Fruit fly (Drosophila melanogaster) whole organism, prepupa: ENCODE measurements around the gene Grip75.

Experiments
- CG10631 ChIP-seq: fragments of 200-800 bp; sonication (Bioruptor generic); optimal IDR thresholded peaks from 2 replicates; lab custom pipeline; 2016; ENCODE audit warnings: missing biosample characterization, missing genetic modification characterization
- CG10669 ChIP-seq: fragments of 200-800 bp; sonication (Bioruptor generic); optimal IDR thresholded peaks from 3 replicates; lab custom pipeline; 2018; ENCODE audit warnings: missing biosample characterization, mild to moderate bottlenecking, missing genetic modification characterization, moderate library complexity
- CG11294 ChIP-seq: fragments of 200-800 bp; sonication (Bioruptor generic); IDR thresholded peaks from 2 replicates; pipeline ENCODE4 v1.3.6; 2022; ENCODE audit warnings: missing biosample characterization, missing genetic modification characterization
- CG11762 ChIP-seq: fragments of 200-800 bp; sonication (Bioruptor generic); optimal IDR thresholded peaks from 3 replicates; lab custom pipeline; 2016; ENCODE audit warnings: missing biosample characterization, missing genetic modification characterization; ENCODE audit not compliant: insufficient read depth
- CG11902 ChIP-seq: fragments of 200-800 bp; sonication (Bioruptor generic); optimal IDR thresholded peaks from 3 replicates; lab custom pipeline; 2016; ENCODE audit warnings: missing biosample characterization, missing genetic modification characterization
- CG1621 ChIP-seq: fragments of 200-800 bp; sonication (Bioruptor generic); optimal IDR thresholded peaks from 3 replicates; lab custom pipeline; 2018; ENCODE audit warnings: missing biosample characterization, mild to moderate bottlenecking, missing genetic modification characterization
- CG3032 ChIP-seq: fragments of 200-800 bp; optimal IDR thresholded peaks from 2 replicates; lab custom pipeline; 2019; ENCODE audit warnings: missing biosample characterization, mild to moderate bottlenecking, missing genetic modification characterization, moderate library complexity
- CG31627 ChIP-seq: fragments of 200-800 bp; sonication (Bioruptor generic); optimal IDR thresholded peaks from 3 replicates; lab custom pipeline; 2016; ENCODE audit warnings: missing biosample characterization, missing genetic modification characterization
- CG34406 ChIP-seq: fragments of 200-800 bp; sonication (Bioruptor generic); optimal IDR thresholded peaks from 3 replicates; lab custom pipeline; 2016; ENCODE audit warnings: missing biosample characterization, missing genetic modification characterization
- CG3919 ChIP-seq: fragments of 200-800 bp; sonication (Bioruptor generic); optimal IDR thresholded peaks from 3 replicates; lab custom pipeline; 2016; ENCODE audit warnings: missing biosample characterization, missing genetic modification characterization
- CG4318 ChIP-seq: fragments of 200-800 bp; sonication (Bioruptor generic); optimal IDR thresholded peaks from 3 replicates; lab custom pipeline; 2017; ENCODE audit warnings: missing biosample characterization, mild to moderate bottlenecking, missing genetic modification characterization
- CG6163 ChIP-seq: fragments of 200-800 bp; sonication (Bioruptor generic); IDR thresholded peaks from 3 replicates; pipeline ENCODE4 v1.3.6; 2022; ENCODE audit warnings: missing biosample characterization, missing genetic modification characterization
- CG6276 ChIP-seq: fragments of 200-800 bp; sonication (Bioruptor generic); optimal IDR thresholded peaks from 2 replicates; lab custom pipeline; 2017; ENCODE audit warnings: missing biosample characterization, mild to moderate bottlenecking, missing genetic modification characterization
- CG6792 ChIP-seq: fragments of 200-800 bp; sonication (Bioruptor generic); optimal IDR thresholded peaks from 3 replicates; lab custom pipeline; 2016; ENCODE audit warnings: missing biosample characterization, missing genetic modification characterization
- Eip78C ChIP-seq: fragments of 200-800 bp; sonication (Bioruptor generic); peaks from one replicate; lab custom pipeline; 2016; ENCODE audit warnings: missing biosample characterization, missing genetic modification characterization
- Eip93F ChIP-seq: fragments of 200-800 bp; sonication (Bioruptor generic); optimal IDR thresholded peaks from 2 replicates; lab custom pipeline; 2016; ENCODE audit warnings: missing biosample characterization, mild to moderate bottlenecking, missing genetic modification characterization
- Ets96B ChIP-seq: fragments of 200-800 bp; optimal IDR thresholded peaks from 2 replicates; lab custom pipeline; 2019; ENCODE audit warnings: missing biosample characterization, mild to moderate bottlenecking, missing genetic modification characterization, moderate library complexity
- Gug ChIP-seq: fragments of 200-800 bp; sonication (Bioruptor generic); IDR thresholded peaks from 2 replicates; pipeline ENCODE4 v1.3.6; 2022; ENCODE audit warnings: missing biosample characterization, missing genetic modification characterization
- Hr38 ChIP-seq: sonication (Bioruptor generic); optimal IDR thresholded peaks from 2 replicates; lab custom pipeline; 2016; ENCODE audit warnings: missing biosample characterization, missing genetic modification characterization
- Hr39 ChIP-seq: fragments of 200-800 bp; sonication (Bioruptor generic); optimal IDR thresholded peaks from 2 replicates; lab custom pipeline; 2016; ENCODE audit warnings: missing biosample characterization, missing genetic modification characterization
- Lpt ChIP-seq: fragments of 200-800 bp; sonication (Bioruptor generic); optimal IDR thresholded peaks from 3 replicates; lab custom pipeline; 2016; ENCODE audit warnings: missing biosample characterization, missing genetic modification characterization
- Met ChIP-seq: fragments of 200-800 bp; sonication (Bioruptor generic); optimal IDR thresholded peaks from 3 replicates; lab custom pipeline; 2016; ENCODE audit warnings: missing biosample characterization, missing genetic modification characterization
- OdsH ChIP-seq: fragments of 200-800 bp; sonication (Bioruptor generic); optimal IDR thresholded peaks from 3 replicates; lab custom pipeline; 2016; ENCODE audit warnings: missing biosample characterization, missing genetic modification characterization
- Sox102F ChIP-seq: fragments of 200-800 bp; sonication (Bioruptor generic); optimal IDR thresholded peaks from 2 replicates; lab custom pipeline; 2016; ENCODE audit warnings: missing biosample characterization, mild to moderate bottlenecking, missing genetic modification characterization
- Sox14 ChIP-seq: fragments of 200-800 bp; sonication (Bioruptor generic); optimal IDR thresholded peaks from 3 replicates; lab custom pipeline; 2016; ENCODE audit warnings: missing biosample characterization, missing genetic modification characterization
- Sox15 ChIP-seq: fragments of 200-800 bp; sonication (Bioruptor generic); optimal IDR thresholded peaks from 3 replicates; lab custom pipeline; 2016; ENCODE audit warnings: missing biosample characterization, missing genetic modification characterization
- achi ChIP-seq: fragments of 200-800 bp; sonication (Bioruptor generic); optimal IDR thresholded peaks from 3 replicates; lab custom pipeline; 2016; ENCODE audit warnings: missing biosample characterization, missing genetic modification characterization
- dac ChIP-seq: fragments of 200-800 bp; sonication (Bioruptor generic); optimal IDR thresholded peaks from 2 replicates; lab custom pipeline; 2017; ENCODE audit warnings: missing biosample characterization, mild to moderate bottlenecking, missing genetic modification characterization
- dsx ChIP-seq: fragments of 200-800 bp; optimal IDR thresholded peaks from 3 replicates; lab custom pipeline; 2019; ENCODE audit warnings: missing biosample characterization, mild to moderate bottlenecking, missing genetic modification characterization, moderate library complexity; ENCODE audit not compliant: poor library complexity, severe bottlenecking
- eg ChIP-seq: fragments of 200-800 bp; sonication (Bioruptor generic); IDR thresholded peaks from 3 replicates; pipeline ENCODE4 v1.3.6; 2022; ENCODE audit warnings: missing biosample characterization, missing genetic modification characterization
- esn ChIP-seq: fragments of 200-800 bp; sonication (Bioruptor generic); optimal IDR thresholded peaks from 2 replicates; lab custom pipeline; 2016; ENCODE audit warnings: missing biosample characterization, mild to moderate bottlenecking, missing genetic modification characterization, moderate library complexity
- fd59A ChIP-seq: fragments of 200-800 bp; sonication (Bioruptor generic); optimal IDR thresholded peaks from 2 replicates; lab custom pipeline; 2017; ENCODE audit warnings: missing biosample characterization, mild to moderate bottlenecking, missing genetic modification characterization, missing genetic modification reagents
- fd85E ChIP-seq: fragments of 200-800 bp; sonication (Bioruptor generic); optimal IDR thresholded peaks from 3 replicates; lab custom pipeline; 2016; ENCODE audit warnings: missing biosample characterization, missing genetic modification characterization
- fkh ChIP-seq: fragments of 200-800 bp; sonication (Bioruptor generic); optimal IDR thresholded peaks from 3 replicates; lab custom pipeline; 2017; ENCODE audit warnings: missing biosample characterization, mild to moderate bottlenecking, missing genetic modification characterization, moderate library complexity
- lz ChIP-seq: fragments of 200-800 bp; sonication (Bioruptor generic); optimal IDR thresholded peaks from 3 replicates; lab custom pipeline; 2016; ENCODE audit warnings: missing biosample characterization, missing genetic modification characterization
- net ChIP-seq: fragments of 200-800 bp; sonication (Bioruptor generic); optimal IDR thresholded peaks from 3 replicates; lab custom pipeline; 2016; ENCODE audit warnings: missing biosample characterization, missing genetic modification characterization
- pdm3 ChIP-seq: fragments of 200-800 bp; sonication (Bioruptor generic); optimal IDR thresholded peaks from 3 replicates; lab custom pipeline; 2016; ENCODE audit warnings: missing biosample characterization, missing genetic modification characterization
- salr ChIP-seq, 2 experiments: fragments of 200-800 bp; sonication (Bioruptor generic); optimal IDR thresholded peaks; 3 replicates each; lab custom pipeline; 2016 to 2018; ENCODE audit warnings: missing biosample characterization in 2 of 2, missing genetic modification characterization in 2 of 2, mild to moderate bottlenecking in 1 of 2
- ss ChIP-seq, 2 experiments: fragments of 200-800 bp; sonication (Bioruptor generic); optimal IDR thresholded peaks; 2 replicates in 1 of 2; 3 replicates in 1 of 2; lab custom pipeline; 2017 to 2018; ENCODE audit warnings: mild to moderate bottlenecking in 2 of 2, missing biosample characterization in 2 of 2, missing genetic modification characterization in 2 of 2, moderate library complexity in 1 of 2
- svp ChIP-seq: fragments of 200-800 bp; sonication (Bioruptor generic); peaks from one replicate; lab custom pipeline; 2016; ENCODE audit warnings: missing biosample characterization, missing genetic modification characterization
- topi ChIP-seq: fragments of 200-800 bp; sonication (Bioruptor generic); optimal IDR thresholded peaks from 3 replicates; lab custom pipeline; 2016; ENCODE audit warnings: missing biosample characterization, missing genetic modification characterization
- vri ChIP-seq: fragments of 200-800 bp; sonication (Bioruptor generic); optimal IDR thresholded peaks from 3 replicates; lab custom pipeline; 2016; ENCODE audit warnings: missing biosample characterization, mild to moderate bottlenecking, missing genetic modification characterization

Gene Grip75

DNA sequence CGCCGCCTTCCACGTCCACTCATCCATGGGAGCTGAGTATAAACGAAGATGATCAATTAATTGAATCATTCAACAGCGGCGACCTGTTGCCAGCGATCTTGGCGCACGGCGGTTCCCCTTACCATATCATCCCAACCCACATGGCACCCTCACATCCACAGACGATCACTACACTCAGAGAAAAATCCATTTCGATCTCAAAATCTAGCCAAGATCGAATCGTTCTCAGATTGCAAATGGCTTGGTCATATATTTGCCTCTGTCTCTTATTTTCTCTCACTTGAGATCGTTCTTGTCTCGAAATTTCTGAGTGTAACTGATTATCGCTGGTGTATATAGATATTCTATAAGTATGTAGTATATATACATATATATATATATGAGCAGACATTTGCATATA is 14.7 kb upstream of the Grip75 start (continued):
- TF ChIP-seq Sox14 (GFP tag; lab: Kevin White, UChicago) = peak; percentile 30
- peak in 1 of 2 experiments; percentile 30 for TF ChIP-seq salr (GFP tag; optimal IDR thresholded peaks at IDR 0.05; lab: Kevin White, UChicago)
- no peak for TF ChIP-seq dac (GFP tag; lab: Kevin White, UChicago)
- TF ChIP-seq Hr39 (GFP tag; lab: Kevin White, UChicago) = peak; percentile 4
- peak; percentile 13 for TF ChIP-seq Lpt
- peak; percentile 81 for TF ChIP-seq Eip78C (GFP tag; lab: Kevin White, UChicago)
- no peak for TF ChIP-seq Gug (GFP tag; lab: Robert Waterston, UW)
- TF ChIP-seq CG4318 = peak; percentile 19
- peak; percentile 60 for TF ChIP-seq CG3032 (tag; lab: Kevin White, UChicago)
- peak; percentile 60 for TF ChIP-seq pdm3
- TF ChIP-seq esn (GFP tag; lab: Kevin White, UChicago) = peak; percentile 24
- TF ChIP-seq achi (GFP tag; lab: Kevin White, UChicago) = peak; percentile 54
- peak; percentile 75 for TF ChIP-seq CG10669 (GFP tag; lab: Kevin White, UChicago)
- TF ChIP-seq fd59A (GFP tag; lab: Kevin White, UChicago) = peak; percentile 27

- no peak for TF ChIP-seq fd59A (GFP tag; lab: Kevin White, UChicago)
- no peak for TF ChIP-seq topi (GFP tag; lab: Kevin White, UChicago)
- no peak for TF ChIP-seq OdsH (GFP tag; lab: Kevin White, UChicago)
Measured at dm6 chr2L:10468978-10469377, 14.1 kb upstream of the Grip75 start.

dm6 chr2L:10470211-10470610 is 12.9 kb upstream of the Grip75 start:
- peak; percentile 36 for TF ChIP-seq dsx (GFP tag; lab: Kevin White, UChicago)
- TF ChIP-seq svp (GFP tag; lab: Kevin White, UChicago) = no peak
- TF ChIP-seq CG6163 (GFP tag; lab: Robert Waterston, UW) = no peak
- peak; percentile 16 for TF ChIP-seq Eip78C (GFP tag; lab: Kevin White, UChicago)
- TF ChIP-seq, all 60 proteins: peak for 2

DNA sequence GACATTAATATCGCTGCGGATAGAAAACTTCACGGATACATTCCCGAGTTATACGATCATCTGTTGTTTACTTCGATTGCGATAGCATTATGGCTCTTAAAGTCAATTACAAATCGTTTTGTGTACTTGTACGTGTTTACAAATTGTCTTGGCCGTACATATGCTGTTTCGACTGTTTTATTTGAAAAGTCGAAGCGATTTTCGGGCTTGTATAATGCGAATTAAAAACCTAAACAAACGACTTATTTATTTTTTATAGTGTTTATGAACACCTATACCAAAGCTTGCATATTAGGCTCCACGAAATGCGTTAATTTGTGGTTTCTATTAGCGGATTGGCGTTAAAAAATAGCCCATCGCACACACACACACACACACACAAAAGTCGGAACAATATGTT is 10.8 kb upstream of the Grip75 start:
- TF ChIP-seq fkh (GFP tag; lab: Kevin White, UChicago) = peak; percentile 69
- TF ChIP-seq Eip93F = no peak

- TF ChIP-seq CG10631 (GFP tag; lab: Kevin White, UChicago) = peak; percentile 98
- peak; percentile 98 for TF ChIP-seq Ets96B
- peak; percentile 96 for TF ChIP-seq CG34406
- TF ChIP-seq Hr39 (GFP tag; lab: Kevin White, UChicago) = peak; percentile 82
- TF ChIP-seq Met = peak; percentile 85
- peak; percentile 93 for TF ChIP-seq topi (GFP tag; lab: Kevin White, UChicago)
- peak; percentile 93 to 96 for TF ChIP-seq ss (GFP tag; optimal IDR thresholded peaks at IDR 0.05; lab: Kevin White, UChicago)
- peak; percentile 33 for TF ChIP-seq Hr38 (GFP tag; lab: Kevin White, UChicago)
- peak; percentile 96 for TF ChIP-seq achi (GFP tag; lab: Kevin White, UChicago)
- TF ChIP-seq CG3032 (tag; lab: Kevin White, UChicago) = peak; percentile 97
- TF ChIP-seq eg (GFP tag; lab: Robert Waterston, UW) = peak; percentile 99
- TF ChIP-seq esn (GFP tag; lab: Kevin White, UChicago) = peak; percentile 94
- TF ChIP-seq dsx (GFP tag; lab: Kevin White, UChicago) = peak; percentile 96
- TF ChIP-seq CG10669 (GFP tag; lab: Kevin White, UChicago) = peak; percentile 98
- TF ChIP-seq CG1621 (tag; lab: Kevin White, UChicago) = peak; percentile 96
- peak; percentile 91 for TF ChIP-seq lz
- TF ChIP-seq CG31627 = peak; percentile 86
- peak; percentile 97 for TF ChIP-seq CG11762 (GFP tag; lab: Kevin White, UChicago)
- peak; percentile 97 for TF ChIP-seq CG3919 (GFP tag; lab: Kevin White, UChicago)
- TF ChIP-seq Lpt = peak; percentile 97
- peak; percentile 98 for TF ChIP-seq net (GFP tag; lab: Kevin White, UChicago)
- no peak for TF ChIP-seq vri
- TF ChIP-seq OdsH (GFP tag; lab: Kevin White, UChicago) = peak; percentile 97
- peak; percentile 84 for TF ChIP-seq CG11902 (GFP tag; lab: Kevin White, UChicago)
- TF ChIP-seq fd85E (GFP tag; lab: Kevin White, UChicago) = peak; percentile 78
- TF ChIP-seq CG11294 (GFP tag; lab: Robert Waterston, UW) = peak; percentile 98
- peak; percentile 95 for TF ChIP-seq CG6792 (GFP tag; lab: Kevin White, UChicago)
- TF ChIP-seq Eip93F = peak; percentile 85
- TF ChIP-seq svp (GFP tag; lab: Kevin White, UChicago) = peak; percentile 96
- TF ChIP-seq dac (GFP tag; lab: Kevin White, UChicago) = peak; percentile 97
- TF ChIP-seq Sox102F (GFP tag; lab: Kevin White, UChicago) = peak; percentile 93
- peak; percentile 99 for TF ChIP-seq CG6276
- peak; percentile 92 for TF ChIP-seq Sox15 (GFP tag; lab: Kevin White, UChicago)
Measured at dm6 chr2L:10474268-10474678, 8.8 kb upstream of the Grip75 start, which contains the start of gene RluA-1. Gene RluA-1, minus strand, starts transcription at chr2L:10474349.
